Worm (Caenorhabditis elegans) whole organism, L1 larva: ENCODE results near the gene zig-13.

Experiments
- C34B4.2 ChIP-seq: sonication (generic microtip); optimal IDR thresholded peaks from 2 replicates; lab custom pipeline; 2017; ENCODE audit warnings: mild to moderate bottlenecking, missing genetic modification characterization, missing compliant biosample characterization
- ama-1 ChIP-seq: fragments of 150-350 bp; optimal IDR thresholded peaks from 2 replicates; lab custom pipeline; 2014
- elt-3 ChIP-seq, 6 experiments: fragments of 150-350 bp in 1 of 6; sonication (generic microtip); optimal IDR thresholded peaks; 2 replicates each; lab custom pipeline; 2017 to 2018; ENCODE audit warnings: missing biosample characterization in 6 of 6, missing genetic modification characterization in 6 of 6, inconsistent platforms in 1 of 6
- lin-15B ChIP-seq: fragments of 150-350 bp; sonication (generic microtip); optimal IDR thresholded peaks from 3 replicates; lab custom pipeline; 2014; ENCODE audit warnings: missing biosample characterization, missing genetic modification characterization
- nhr-47 ChIP-seq: sonication (generic microtip); optimal IDR thresholded peaks from 2 replicates; lab custom pipeline; 2016; ENCODE audit warnings: mild to moderate bottlenecking, missing genetic modification characterization, moderate library complexity, missing compliant biosample characterization
- nhr-71 ChIP-seq: sonication (generic microtip); optimal IDR thresholded peaks from 2 replicates; lab custom pipeline; 2016; ENCODE audit warnings: mild to moderate bottlenecking, missing genetic modification characterization, moderate library complexity, missing compliant biosample characterization
- pqm-1 ChIP-seq: sonication (generic microtip); optimal IDR thresholded peaks from 3 replicates; lab custom pipeline; 2017; ENCODE audit warnings: missing biosample characterization, missing genetic modification characterization
- snu-23 ChIP-seq: sonication (generic microtip); optimal IDR thresholded peaks from 2 replicates; lab custom pipeline; 2016; ENCODE audit warnings: missing genetic modification characterization, missing compliant biosample characterization
- tbx-2 ChIP-seq: sonication (generic microtip); optimal IDR thresholded peaks from 2 replicates; lab custom pipeline; 2016; ENCODE audit warnings: missing genetic modification characterization, missing compliant biosample characterization
- unc-62 ChIP-seq: fragments of 150-350 bp; optimal IDR thresholded peaks from 2 replicates; lab custom pipeline; 2014; ENCODE audit warnings: missing biosample characterization, missing genetic modification reagents, missing genetic modification characterization
- ztf-11 ChIP-seq, 2 experiments: sonication (generic microtip); optimal IDR thresholded peaks; 2 replicates each; lab custom pipeline; 2016 to 2017; ENCODE audit warnings: missing genetic modification characterization in 2 of 2, missing biosample characterization in 1 of 2, missing compliant biosample characterization in 1 of 2
- ztf-4 ChIP-seq: fragments of 150-350 bp; optimal IDR thresholded peaks from 2 replicates; lab custom pipeline; 2014; ENCODE audit warnings: missing biosample characterization, missing genetic modification characterization

DNA sequence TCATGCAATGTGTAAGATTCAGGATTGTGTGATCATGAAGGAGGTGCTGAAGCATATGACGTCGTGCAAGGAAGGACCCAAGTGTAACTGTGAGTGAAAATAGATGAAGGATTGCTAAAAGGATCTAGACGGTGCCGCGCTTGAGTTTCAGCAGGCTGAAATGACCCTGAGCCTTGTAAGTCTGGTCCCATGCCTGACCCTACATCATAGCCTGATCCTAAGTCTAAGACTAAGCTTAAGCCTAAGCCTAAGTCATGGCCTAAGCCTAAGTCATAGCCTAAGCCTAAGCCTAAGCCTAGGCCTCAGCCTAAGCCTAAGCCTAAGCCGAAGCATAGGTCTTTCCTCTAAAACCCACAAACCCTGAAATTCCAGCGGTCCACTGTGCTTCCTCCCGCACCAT is 38.7 kb downstream of the zig-13 start:
- no peak for TF ChIP-seq unc-62 (GFP tag; lab: Kevin White, UChicago)
- TF ChIP-seq nhr-71, result no peak
- no peak for TF ChIP-seq ztf-4
- no peak for TF ChIP-seq elt-3 (tag; optimal IDR thresholded peaks at IDR 0.05; lab: Kevin White, UChicago)
- TF ChIP-seq lin-15B (tag; lab: Kevin White, UChicago), result no peak
- no peak for TF ChIP-seq ztf-11 (tag; optimal IDR thresholded peaks at IDR 0.05; lab: Kevin White, UChicago)
- TF ChIP-seq snu-23 (GFP tag; lab: Kevin White, UChicago), result no peak
- TF ChIP-seq ama-1 (lab: Kevin White, UChicago), result no peak
- no peak for TF ChIP-seq nhr-47
- no peak for TF ChIP-seq tbx-2 (tag; lab: Kevin White, UChicago)
- TF ChIP-seq pqm-1, result no peak
- TF ChIP-seq C34B4.2 (tag; lab: Kevin White, UChicago), result no peak
